Fruit fly (Drosophila melanogaster) whole organism, pupa: ENCODE data around the gene CG43445.

Source experiments
- CG10348 ChIP-seq: fragments of 200-800 bp; sonication (Bioruptor generic); IDR thresholded peaks from 2 replicates; pipeline ENCODE4 v1.3.6; 2022; ENCODE audit warnings: missing biosample characterization, missing genetic modification characterization
- rn ChIP-seq: fragments of 200-800 bp; sonication (Bioruptor generic); IDR thresholded peaks from 2 replicates; pipeline ENCODE4 v1.3.6; 2022; ENCODE audit warnings: missing biosample characterization, missing genetic modification characterization

dm6 chr3R:17905148-17905547, 6.0 kb upstream of the CG43445 start:
- TF ChIP-seq rn (GFP tag; lab: Robert Waterston, UW) (no peak), CG10348 (no peak)
